Worm (Caenorhabditis elegans) whole organism, L1 larva: ENCODE results near the gene ZK1240.2.

Experiments used
- C04F5.9 ChIP-seq: sonication (generic microtip); optimal IDR thresholded peaks from 2 replicates; lab custom pipeline; 2016; ENCODE audit warnings: missing genetic modification characterization, missing compliant biosample characterization
- C16A3.4 ChIP-seq: fragments of 150-350 bp; optimal IDR thresholded peaks from 2 replicates; lab custom pipeline; 2014; ENCODE audit warnings: missing biosample characterization, missing genetic modification characterization
- C34B4.2 ChIP-seq: sonication (generic microtip); optimal IDR thresholded peaks from 2 replicates; lab custom pipeline; 2017; ENCODE audit warnings: mild to moderate bottlenecking, missing genetic modification characterization, missing compliant biosample characterization
- F16B12.6 ChIP-seq: fragments of 150-350 bp; optimal IDR thresholded peaks from 2 replicates; lab custom pipeline; 2014; ENCODE audit warnings: missing biosample characterization, missing genetic modification characterization
- Y116A8C.19 ChIP-seq: sonication (generic microtip); optimal IDR thresholded peaks from 2 replicates; lab custom pipeline; 2016; ENCODE audit warnings: missing compliant biosample characterization, missing genetic modification characterization, borderline replicate concordance
- alr-1 ChIP-seq: fragments of 200-800 bp; sonication (Bioruptor generic); optimal IDR thresholded peaks from 2 replicates; lab custom pipeline; 2018; ENCODE audit warnings: borderline replicate concordance, mild to moderate bottlenecking, missing genetic modification characterization, missing compliant biosample characterization
- blmp-1 ChIP-seq: fragments of 150-350 bp; optimal IDR thresholded peaks from 2 replicates; lab custom pipeline; 2014; ENCODE audit warnings: missing biosample characterization, missing genetic modification characterization
- ceh-63 ChIP-seq: fragments of 200-800 bp; sonication (Bioruptor generic); optimal IDR thresholded peaks from 2 replicates; lab custom pipeline; 2018; ENCODE audit warnings: mild to moderate bottlenecking, missing genetic modification characterization, missing compliant biosample characterization
- ceh-82 ChIP-seq, 3 experiments: fragments of 150-350 bp in 1 of 3; sonication (generic microtip) in 2 of 3; optimal IDR thresholded peaks; 2 replicates each; lab custom pipeline; 2014 to 2017; ENCODE audit warnings: missing biosample characterization in 3 of 3, missing genetic modification characterization in 3 of 3
- ceh-90 ChIP-seq: sonication (generic microtip); optimal IDR thresholded peaks from 2 replicates; lab custom pipeline; 2016; ENCODE audit warnings: missing genetic modification characterization, missing compliant biosample characterization
- ces-1 ChIP-seq: fragments of 150-350 bp; optimal IDR thresholded peaks from 2 replicates; lab custom pipeline; 2014; ENCODE audit warnings: missing biosample characterization, missing genetic modification reagents, missing genetic modification characterization
- dsc-1 ChIP-seq: sonication (generic microtip); optimal IDR thresholded peaks from 2 replicates; lab custom pipeline; 2016; ENCODE audit warnings: mild to moderate bottlenecking, missing genetic modification characterization, missing compliant biosample characterization
- efl-1 ChIP-seq, 4 experiments: fragments of 150-350 bp; optimal IDR thresholded peaks in 3 of 4; peaks in 1 of 4; 1 replicate in 1 of 4; 2 replicates in 3 of 4; lab custom pipeline; 2014; ENCODE audit warnings: missing biosample characterization in 2 of 4, missing genetic modification characterization in 2 of 4, missing genetic modification reagents in 2 of 4
- efl-3 ChIP-seq: fragments of 200-800 bp; sonication (Bioruptor generic); optimal IDR thresholded peaks from 2 replicates; lab custom pipeline; 2018; ENCODE audit warnings: mild to moderate bottlenecking, missing genetic modification characterization, missing compliant biosample characterization
- egl-13 ChIP-seq: sonication (generic microtip); optimal IDR thresholded peaks from 2 replicates; lab custom pipeline; 2016; ENCODE audit warnings: missing genotype, missing genetic modification reagents, missing genetic modification characterization, missing compliant biosample characterization
- egl-27 ChIP-seq, 2 experiments: fragments of 150-350 bp in 1 of 2; sonication (generic microtip); optimal IDR thresholded peaks; 3 replicates each; lab custom pipeline; 2017 to 2018; ENCODE audit warnings: missing biosample characterization in 2 of 2, missing genetic modification characterization in 2 of 2, missing genetic modification reagents in 2 of 2
- ets-5 ChIP-seq: fragments of 200-800 bp; sonication (Bioruptor generic); IDR thresholded peaks from 2 replicates; pipeline ENCODE4 v1.3.6; 2022; ENCODE audit warnings: missing genetic modification characterization, missing compliant biosample characterization
- fkh-10 ChIP-seq: sonication (generic microtip); optimal IDR thresholded peaks from 2 replicates; lab custom pipeline; 2017; ENCODE audit warnings: missing biosample characterization, missing genetic modification reagents, missing genetic modification characterization
- fkh-4 ChIP-seq: sonication (generic microtip); optimal IDR thresholded peaks from 2 replicates; lab custom pipeline; 2016; ENCODE audit warnings: missing compliant biosample characterization, missing genetic modification characterization, borderline replicate concordance
- hpl-2 ChIP-seq: fragments of 150-350 bp; optimal IDR thresholded peaks from 2 replicates; lab custom pipeline; 2014; ENCODE audit warnings: missing biosample characterization, missing genetic modification reagents, missing genetic modification characterization
- jun-1 ChIP-seq: fragments of 150-350 bp; optimal IDR thresholded peaks from 2 replicates; lab custom pipeline; 2014; ENCODE audit warnings: missing biosample characterization, missing genetic modification reagents, missing genetic modification characterization
- lin-14 ChIP-seq: fragments of 200-800 bp; sonication (Bioruptor generic); optimal IDR thresholded peaks from 2 replicates; lab custom pipeline; 2018; ENCODE audit warnings: mild to moderate bottlenecking, missing genetic modification characterization, moderate library complexity, missing compliant biosample characterization
- lin-35 ChIP-seq, 2 experiments: fragments of 150-350 bp; optimal IDR thresholded peaks; 2 replicates each; lab custom pipeline; 2014; ENCODE audit warnings: missing biosample characterization in 2 of 2, missing genetic modification characterization in 2 of 2, missing genetic modification reagents in 2 of 2
- lin-39 ChIP-seq: fragments of 150-350 bp; optimal IDR thresholded peaks from 2 replicates; lab custom pipeline; 2014; ENCODE audit warnings: missing biosample characterization, missing genetic modification reagents, missing genetic modification characterization
- lir-3 ChIP-seq: sonication (generic microtip); optimal IDR thresholded peaks from 2 replicates; lab custom pipeline; 2016; ENCODE audit warnings: mild to moderate bottlenecking, missing genetic modification characterization, moderate library complexity, missing compliant biosample characterization; ENCODE audit not compliant: poor library complexity
- lsy-2 ChIP-seq, 2 experiments: fragments of 150-350 bp; optimal IDR thresholded peaks; 2 replicates each; lab custom pipeline; 2014; ENCODE audit warnings: missing biosample characterization in 2 of 2, missing genetic modification characterization in 2 of 2
- mab-9 ChIP-seq: fragments of 200-800 bp; sonication (Bioruptor generic); IDR thresholded peaks from 2 replicates; pipeline ENCODE4 v1.3.6; 2022; ENCODE audit warnings: missing genetic modification reagents, missing genetic modification characterization, missing compliant biosample characterization
- mep-1 ChIP-seq: fragments of 150-350 bp; optimal IDR thresholded peaks from 2 replicates; lab custom pipeline; 2014; ENCODE audit warnings: missing biosample characterization, missing genetic modification characterization
- nhr-12 ChIP-seq: sonication (generic microtip); optimal IDR thresholded peaks from 2 replicates; lab custom pipeline; 2017; ENCODE audit warnings: missing biosample characterization, missing genetic modification characterization
- nhr-19 ChIP-seq: fragments of 200-800 bp; sonication (Bioruptor generic); conservative IDR thresholded peaks from 2 replicates; pipeline ENCODE4 v1.3.6; 2022; ENCODE audit warnings: missing genetic modification characterization, missing compliant biosample characterization
- nhr-28 ChIP-seq: fragments of 150-350 bp; optimal IDR thresholded peaks from 2 replicates; lab custom pipeline; 2014; ENCODE audit warnings: missing biosample characterization, missing genetic modification characterization
- nhr-47 ChIP-seq: sonication (generic microtip); optimal IDR thresholded peaks from 2 replicates; lab custom pipeline; 2016; ENCODE audit warnings: mild to moderate bottlenecking, missing genetic modification characterization, moderate library complexity, missing compliant biosample characterization
- nhr-77 ChIP-seq: fragments of 150-350 bp; optimal IDR thresholded peaks from 2 replicates; lab custom pipeline; 2014; ENCODE audit warnings: missing biosample characterization, missing genetic modification characterization
- nhr-90 ChIP-seq: sonication (generic microtip); optimal IDR thresholded peaks from 2 replicates; lab custom pipeline; 2016; ENCODE audit warnings: mild to moderate bottlenecking, missing genetic modification characterization, missing compliant biosample characterization; ENCODE audit not compliant: poor library complexity
- pag-3 ChIP-seq: sonication (generic microtip); optimal IDR thresholded peaks from 2 replicates; lab custom pipeline; 2017; ENCODE audit warnings: missing genetic modification characterization, mild to moderate bottlenecking, missing compliant biosample characterization, antibody characterized with exemption, borderline replicate concordance; ENCODE audit not compliant: insufficient read depth
- pqm-1 ChIP-seq: sonication (generic microtip); optimal IDR thresholded peaks from 3 replicates; lab custom pipeline; 2017; ENCODE audit warnings: missing biosample characterization, missing genetic modification characterization
- rnt-1 ChIP-seq: sonication (generic microtip); optimal IDR thresholded peaks from 2 replicates; lab custom pipeline; 2016; ENCODE audit warnings: mild to moderate bottlenecking, missing genetic modification characterization, moderate library complexity, missing compliant biosample characterization
- skn-1 ChIP-seq: fragments of 150-350 bp; optimal IDR thresholded peaks from 2 replicates; lab custom pipeline; 2014; ENCODE audit warnings: missing biosample characterization, missing genetic modification characterization
- snu-23 ChIP-seq: sonication (generic microtip); optimal IDR thresholded peaks from 2 replicates; lab custom pipeline; 2016; ENCODE audit warnings: missing genetic modification characterization, missing compliant biosample characterization
- sox-4 ChIP-seq: sonication (generic microtip); optimal IDR thresholded peaks from 2 replicates; lab custom pipeline; 2016; ENCODE audit warnings: missing genetic modification characterization, missing compliant biosample characterization
- swsn-7 ChIP-seq: sonication (generic microtip); optimal IDR thresholded peaks from 2 replicates; lab custom pipeline; 2016; ENCODE audit warnings: missing genetic modification characterization, missing compliant biosample characterization
- tlp-1 ChIP-seq: fragments of 150-350 bp; optimal IDR thresholded peaks from 2 replicates; lab custom pipeline; 2014; ENCODE audit warnings: missing biosample characterization, missing genetic modification characterization
- unc-30 ChIP-seq: sonication (generic microtip); optimal IDR thresholded peaks from 2 replicates; lab custom pipeline; 2017; ENCODE audit warnings: missing biosample characterization, missing genetic modification characterization
- unc-62 ChIP-seq: fragments of 150-350 bp; optimal IDR thresholded peaks from 2 replicates; lab custom pipeline; 2014; ENCODE audit warnings: missing biosample characterization, missing genetic modification reagents, missing genetic modification characterization
- unc-98 ChIP-seq: fragments of 200-800 bp; sonication (Bioruptor generic); IDR thresholded peaks from 2 replicates; pipeline ENCODE4 v1.3.6; 2022; ENCODE audit warnings: missing genetic modification characterization, missing compliant biosample characterization
- zag-1 ChIP-seq: fragments of 150-350 bp; optimal IDR thresholded peaks from 2 replicates; lab custom pipeline; 2014; ENCODE audit warnings: missing biosample characterization, missing genetic modification characterization
- ztf-11 ChIP-seq, 2 experiments: sonication (generic microtip); optimal IDR thresholded peaks; 2 replicates each; lab custom pipeline; 2016 to 2017; ENCODE audit warnings: missing genetic modification characterization in 2 of 2, missing biosample characterization in 1 of 2, missing compliant biosample characterization in 1 of 2

ZK1240.2 gene

ce11 chrII:2340974-2341373 is 17.8 kb downstream of the ZK1240.2 start:
- TF ChIP-seq ets-5 (GFP tag; lab: Robert Waterston, UW) (no peak), efl-3 (GFP tag; lab: Kevin White, UChicago) (no peak), zag-1 (tag; lab: Kevin White, UChicago) (no peak), lin-14 (GFP tag; lab: Kevin White, UChicago) (peak; percentile 61), hpl-2 (GFP tag; lab: Kevin White, UChicago) (no peak), pqm-1 (no peak), fkh-10 (GFP tag; lab: Kevin White, UChicago) (no peak), unc-62 (GFP tag; lab: Kevin White, UChicago) (no peak), jun-1 (no peak), egl-27 (tag; optimal IDR thresholded peaks at IDR 0.05; lab: Kevin White, UChicago) (no peak), tlp-1 (tag; lab: Kevin White, UChicago) (no peak), skn-1 (tag; lab: Kevin White, UChicago) (no peak), ces-1 (no peak), sox-4 (tag; lab: Kevin White, UChicago) (no peak), blmp-1 (no peak), nhr-12 (tag; lab: Kevin White, UChicago) (no peak), lir-3 (tag; lab: Kevin White, UChicago) (no peak), efl-1 (optimal IDR thresholded peaks at IDR 0.05; lab: Kevin White, UChicago) (peak; percentile 34 to 44), efl-1 (GFP tag; optimal IDR thresholded peaks at IDR 0.05 in 1 of 2; lab: Kevin White, UChicago) (peak; percentile 18 to 20), rnt-1 (tag; lab: Kevin White, UChicago) (peak; percentile 78), C34B4.2 (tag; lab: Kevin White, UChicago) (no peak), lin-35 (GFP tag; optimal IDR thresholded peaks at IDR 0.05; lab: Kevin White, UChicago) (peak; percentile 10 to 23), lin-39 (no peak), alr-1 (tag; lab: Kevin White, UChicago) (no peak), ceh-63 (no peak), F16B12.6 (tag; lab: Kevin White, UChicago) (peak; percentile 4), dsc-1 (tag; lab: Kevin White, UChicago) (no peak), snu-23 (GFP tag; lab: Kevin White, UChicago) (peak; percentile 6), C04F5.9 (no peak), Y116A8C.19 (tag; lab: Kevin White, UChicago) (no peak), ztf-11 (tag; optimal IDR thresholded peaks at IDR 0.05; lab: Kevin White, UChicago) (no peak), mab-9 (GFP tag; lab: Robert Waterston, UW) (no peak), lsy-2 (tag; optimal IDR thresholded peaks at IDR 0.05; lab: Kevin White, UChicago) (peak in 1 of 2 experiments; percentile 10), mep-1 (peak; percentile 35)

ce11 chrII:2341515-2341914 is 18.3 kb downstream of the ZK1240.2 start, which contains the start of gene enri-1:
Gene enri-1 (minus strand): TSS chrII:2341615.
- TF ChIP-seq lin-35 (GFP tag; optimal IDR thresholded peaks at IDR 0.05; lab: Kevin White, UChicago) (no peak), ceh-63 (no peak), unc-98 (GFP tag; lab: Robert Waterston, UW) (no peak), lsy-2 (tag; optimal IDR thresholded peaks at IDR 0.05; lab: Kevin White, UChicago) (no peak), unc-30 (tag; lab: Kevin White, UChicago) (no peak), nhr-28 (tag; lab: Kevin White, UChicago) (no peak), egl-13 (no peak), nhr-19 (GFP tag; lab: Robert Waterston, UW) (no peak), pqm-1 (no peak), swsn-7 (tag; lab: Kevin White, UChicago) (no peak), Y116A8C.19 (tag; lab: Kevin White, UChicago) (no peak)

ce11 chrII:2342004-2342479 is 18.9 kb downstream of the ZK1240.2 start, which contains the start of gene F43C11.6:
Gene F43C11.6 (plus strand): TSS chrII:2342429.
- TF ChIP-seq C16A3.4 (peak; percentile 55), tlp-1 (tag; lab: Kevin White, UChicago) (no peak), nhr-90 (no peak), fkh-10 (GFP tag; lab: Kevin White, UChicago) (no peak), nhr-47 (tag; lab: Kevin White, UChicago) (no peak), lir-3 (tag; lab: Kevin White, UChicago) (no peak), ceh-82 (tag; optimal IDR thresholded peaks at IDR 0.05; lab: Kevin White, UChicago) (peak in 2 of 3 experiments; percentile 8 to 54), pag-3 (tag; lab: Kevin White, UChicago) (no peak), ztf-11 (tag; optimal IDR thresholded peaks at IDR 0.05; lab: Kevin White, UChicago) (no peak), ets-5 (GFP tag; lab: Robert Waterston, UW) (no peak), blmp-1 (no peak), nhr-77 (no peak), ces-1 (no peak), lin-35 (GFP tag; optimal IDR thresholded peaks at IDR 0.05; lab: Kevin White, UChicago) (peak; percentile 49 to 77), efl-1 (optimal IDR thresholded peaks at IDR 0.05; lab: Kevin White, UChicago) (peak; percentile 55 to 63), efl-1 (GFP tag; optimal IDR thresholded peaks at IDR 0.05 in 1 of 2; lab: Kevin White, UChicago) (peak; percentile 58 to 95), fkh-4 (tag; lab: Kevin White, UChicago) (no peak), C04F5.9 (no peak), egl-13 (no peak), ceh-90 (tag; lab: Kevin White, UChicago) (no peak)
